Fruit fly (Drosophila melanogaster): Measurements from ENCODE around the gene Syx17.

DNA sequence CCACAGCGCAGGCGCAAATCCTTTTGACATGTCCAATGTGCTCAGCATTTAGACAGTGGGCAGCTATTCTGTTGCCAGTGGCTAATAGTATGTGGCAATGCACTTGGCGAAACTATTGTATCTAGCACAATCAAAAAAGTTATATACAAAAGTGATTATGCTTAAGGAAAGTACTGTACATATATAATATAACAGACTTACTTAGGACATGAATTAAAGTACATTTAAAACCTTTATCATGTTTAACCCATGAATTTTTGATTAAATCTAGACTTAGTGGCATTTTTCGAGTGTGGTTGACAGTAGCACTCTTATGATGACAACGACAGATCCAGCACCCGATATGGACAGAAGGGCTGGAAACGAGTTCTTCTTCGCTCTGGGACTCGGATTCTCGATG is 20.2 kb upstream of the Syx17 start:
- TF ChIP-seq CG8478 (optimal IDR thresholded peaks at IDR 0.05) (no peak), CTCF (optimal IDR thresholded peaks at IDR 0.05) (no peak)

Data from S2 (cell line).